Worm (Caenorhabditis elegans): Measurements from ENCODE around the gene R13D11.4.
A peak's percentile ranks its signal among the peaks of the same experiment; 100 is the strongest.

The R13D11.4 gene

DNA sequence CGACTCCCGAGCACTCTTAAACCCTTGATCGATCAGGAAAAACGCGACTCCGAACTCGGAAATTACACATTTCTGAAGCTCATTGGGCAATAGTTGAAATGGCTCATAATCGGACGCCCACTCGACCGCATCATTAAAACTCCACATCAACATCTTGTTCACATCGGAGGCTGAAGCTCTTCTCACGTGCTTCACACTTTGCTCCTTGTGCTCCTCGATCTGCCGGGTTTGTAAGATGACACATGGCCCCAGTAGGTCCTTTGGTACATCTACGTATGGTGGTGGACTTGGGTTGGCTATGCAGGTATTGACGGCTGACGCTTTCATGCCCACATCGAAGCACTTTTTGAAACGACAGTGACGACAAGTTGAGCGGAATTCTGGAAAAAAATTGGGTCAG lies 7.1 kb upstream of the R13D11.4 start:
- TF ChIP-seq sem-2 (GFP tag; optimal IDR thresholded peaks at IDR 0.05) (no peak), cnd-1 (tag; optimal IDR thresholded peaks at IDR 0.05) (no peak), lsy-2 (tag; optimal IDR thresholded peaks at IDR 0.05) (no peak), ces-1 (GFP tag; optimal IDR thresholded peaks at IDR 0.05) (no peak), elt-3 (tag; optimal IDR thresholded peaks at IDR 0.05) (no peak), nhr-237 (tag; optimal IDR thresholded peaks at IDR 0.05) (no peak), tbx-8 (GFP tag; optimal IDR thresholded peaks at IDR 0.05) (no peak), pha-4 (tag; optimal IDR thresholded peaks at IDR 0.05) (no peak), M03D4.4 (tag; optimal IDR thresholded peaks at IDR 0.05) (no peak), ceh-43 (GFP tag; optimal IDR thresholded peaks at IDR 0.05) (no peak), unc-120 (tag; optimal IDR thresholded peaks at IDR 0.05; ENCODE audit: poor library complexity, severe bottlenecking) (no peak), mep-1 (tag; optimal IDR thresholded peaks at IDR 0.05) (no peak), unc-62 (GFP tag; optimal IDR thresholded peaks at IDR 0.05) (no peak)

DNA sequence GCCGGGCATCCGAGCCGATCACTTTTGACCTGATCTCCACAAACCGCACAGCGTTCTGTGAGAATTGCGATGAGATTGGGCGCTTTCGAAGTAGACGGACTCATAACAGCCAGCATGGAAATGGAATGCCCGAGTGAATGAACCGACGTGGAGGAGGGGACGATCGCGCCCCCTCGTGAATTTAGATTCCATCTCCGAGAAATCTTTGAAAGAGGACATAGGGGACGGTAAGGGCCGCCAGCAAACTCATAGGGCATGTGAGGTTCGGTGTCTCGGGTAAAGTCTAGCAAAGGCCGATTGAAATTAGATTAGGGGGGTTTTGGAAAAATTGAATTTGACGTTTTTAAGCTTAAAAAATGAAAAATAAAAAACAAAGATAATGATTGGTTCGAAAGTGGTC lies 6.1 kb upstream of the R13D11.4 start, which contains the start of gene nhr-270:
TSS of gene nhr-270 (minus strand) at position 257 of the 400 bp plus-strand sequence.
- TF ChIP-seq drap-1 (GFP tag; optimal IDR thresholded peaks at IDR 0.05), result no peak
- TF ChIP-seq elt-1 (tag; optimal IDR thresholded peaks at IDR 0.05; ENCODE audit: borderline replicate concordance, insufficient read depth), result peak; percentile 36

DNA sequence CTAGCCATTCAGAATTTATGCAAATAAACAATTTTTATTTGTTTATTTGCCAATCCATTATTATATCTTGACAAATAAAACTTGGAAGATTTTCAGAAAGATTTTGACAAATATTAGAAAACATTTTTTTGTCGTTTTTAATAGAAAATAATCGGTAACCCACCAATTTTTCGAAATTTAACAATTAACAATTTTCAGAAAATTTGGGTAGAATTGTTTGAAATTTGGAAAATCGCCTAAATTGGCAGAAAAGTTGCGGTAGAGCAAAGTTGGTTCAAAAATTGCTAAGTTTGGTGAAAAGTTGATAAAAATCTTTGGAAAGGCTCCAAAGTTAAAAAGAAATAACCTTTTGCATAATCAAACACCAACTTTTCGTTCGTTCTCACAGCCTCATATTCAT lies 2.4 kb upstream of the R13D11.4 start:
- TF ChIP-seq blmp-1 (tag; optimal IDR thresholded peaks at IDR 0.05) (no peak), M03D4.4 (tag; optimal IDR thresholded peaks at IDR 0.05) (no peak), flh-1 (GFP tag; optimal IDR thresholded peaks at IDR 0.05) (no peak), ztf-11 (tag; optimal IDR thresholded peaks at IDR 0.05) (no peak), ceh-39 (tag; optimal IDR thresholded peaks at IDR 0.05) (no peak), mep-1 (tag; optimal IDR thresholded peaks at IDR 0.05) (no peak), nhr-237 (tag; optimal IDR thresholded peaks at IDR 0.05) (no peak), nhr-28 (tag; optimal IDR thresholded peaks at IDR 0.05) (no peak), drap-1 (GFP tag; optimal IDR thresholded peaks at IDR 0.05) (no peak), zip-8 (tag; optimal IDR thresholded peaks at IDR 0.05) (no peak), lin-13 (tag; optimal IDR thresholded peaks at IDR 0.05) (no peak), snpc-4 (tag; optimal IDR thresholded peaks at IDR 0.05) (no peak), ham-2 (GFP tag; optimal IDR thresholded peaks at IDR 0.05) (no peak), elt-3 (tag; optimal IDR thresholded peaks at IDR 0.05) (no peak), lsy-2 (tag; optimal IDR thresholded peaks at IDR 0.05) (no peak)

DNA sequence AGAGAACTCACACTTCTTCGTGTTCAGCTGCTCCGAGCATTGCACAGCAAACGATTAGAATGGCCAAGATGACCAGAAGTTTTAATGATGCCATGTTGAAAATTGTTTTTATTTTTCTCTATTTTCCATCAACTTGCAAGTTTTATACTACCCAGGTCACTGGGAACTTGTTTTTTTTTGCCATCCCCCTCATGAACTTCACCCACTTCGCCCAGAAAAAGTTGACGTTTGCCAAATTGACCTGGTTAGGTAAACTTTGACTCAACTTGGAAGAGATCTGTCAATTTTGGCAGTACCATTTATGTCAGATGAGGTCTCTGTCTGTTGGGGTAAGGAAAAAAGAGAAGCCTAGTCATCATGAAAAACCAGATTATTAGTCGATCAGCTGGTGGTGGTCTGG lies 2.5 kb downstream of the R13D11.4 start, which contains the start of gene R13D11.10:
TSS of gene R13D11.10 (minus strand) at position 101 of the 400 bp plus-strand sequence.
- no peak for TF ChIP-seq cnd-1 (tag; optimal IDR thresholded peaks at IDR 0.05)
- TF ChIP-seq lin-13 (tag; optimal IDR thresholded peaks at IDR 0.05), result no peak
- no peak for TF ChIP-seq tbx-8 (GFP tag; optimal IDR thresholded peaks at IDR 0.05)
- TF ChIP-seq M03D4.4 (tag; optimal IDR thresholded peaks at IDR 0.05), result no peak

DNA sequence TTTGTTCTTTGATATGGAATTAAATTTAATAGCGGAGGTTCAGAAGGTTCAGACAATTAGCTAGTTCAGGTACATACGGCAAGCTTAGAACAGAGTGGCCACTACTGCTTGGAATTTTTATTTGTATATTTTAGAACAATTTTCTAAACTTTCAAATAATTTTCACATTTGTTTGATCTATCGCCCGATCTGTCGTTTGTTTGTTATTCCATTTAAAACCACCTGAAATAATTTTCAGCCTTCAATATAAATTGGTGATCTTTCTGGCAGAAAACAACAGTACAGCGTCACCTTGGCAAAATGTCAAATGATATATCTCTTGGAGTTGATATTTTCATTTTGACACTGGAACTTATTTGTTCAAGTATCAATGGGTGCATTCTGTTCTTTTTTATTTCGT lies 4.1 kb downstream of the R13D11.4 start, which contains the start of gene R13D11.3:
TSS of gene R13D11.3 (plus strand) at position 301 of the 400 bp plus-strand sequence.
- TF ChIP-seq tbx-8 (GFP tag; optimal IDR thresholded peaks at IDR 0.05), result no peak
- TF ChIP-seq pha-4 (tag; optimal IDR thresholded peaks at IDR 0.05), result no peak
- no peak for TF ChIP-seq mep-1 (tag; optimal IDR thresholded peaks at IDR 0.05)
- no peak for TF ChIP-seq lsy-2 (tag; optimal IDR thresholded peaks at IDR 0.05)
- TF ChIP-seq lin-32 (GFP tag; optimal IDR thresholded peaks at IDR 0.05), result no peak
- TF ChIP-seq unc-39 (tag; optimal IDR thresholded peaks at IDR 0.05), result no peak
- no peak for TF ChIP-seq ceh-83 (GFP tag; optimal IDR thresholded peaks at IDR 0.05)
- TF ChIP-seq flh-1 (GFP tag; optimal IDR thresholded peaks at IDR 0.05), result no peak

DNA sequence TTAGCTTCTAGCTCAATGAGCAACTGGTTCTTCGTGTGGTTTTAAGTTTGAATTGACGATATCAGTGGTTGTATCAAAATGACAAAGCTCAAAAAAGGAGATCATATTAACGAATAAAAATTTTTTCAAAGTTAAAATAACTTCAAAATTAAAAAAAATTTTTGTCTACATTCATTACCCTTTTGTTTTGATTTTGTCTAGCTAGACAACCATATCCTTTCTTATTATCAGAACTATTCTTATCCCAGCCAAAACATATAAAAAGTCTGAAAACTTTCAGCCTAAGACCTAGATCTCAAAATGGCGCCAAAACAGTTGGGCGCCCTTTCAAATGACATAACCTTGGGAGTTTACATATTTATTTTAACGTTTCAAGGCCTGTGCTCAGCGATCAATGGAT lies 6.6 kb downstream of the R13D11.4 start, which contains the start of gene R13D11.1:
TSS of gene R13D11.1 (plus strand) at position 301 of the 400 bp plus-strand sequence.
- TF ChIP-seq elt-3 (tag; optimal IDR thresholded peaks at IDR 0.05), result no peak
- no peak for TF ChIP-seq nhr-237 (tag; optimal IDR thresholded peaks at IDR 0.05)
- no peak for TF ChIP-seq ceh-83 (GFP tag; optimal IDR thresholded peaks at IDR 0.05)
- TF ChIP-seq nhr-28 (tag; optimal IDR thresholded peaks at IDR 0.05), result no peak
- no peak for TF ChIP-seq unc-62 (GFP tag; optimal IDR thresholded peaks at IDR 0.05)
- TF ChIP-seq unc-120 (tag; optimal IDR thresholded peaks at IDR 0.05; ENCODE audit: poor library complexity, severe bottlenecking), result no peak
- no peak for TF ChIP-seq sptf-1 (tag; optimal IDR thresholded peaks at IDR 0.05)
- TF ChIP-seq cnd-1 (tag; optimal IDR thresholded peaks at IDR 0.05), result no peak
- TF ChIP-seq tbx-8 (GFP tag; optimal IDR thresholded peaks at IDR 0.05), result no peak
- TF ChIP-seq lsy-2 (tag; optimal IDR thresholded peaks at IDR 0.05), result no peak
- TF ChIP-seq M03D4.4 (tag; optimal IDR thresholded peaks at IDR 0.05), result no peak
- no peak for TF ChIP-seq mab-5 (tag; optimal IDR thresholded peaks at IDR 0.05)
- TF ChIP-seq nhr-12 (tag; optimal IDR thresholded peaks at IDR 0.05), result no peak
- TF ChIP-seq blmp-1 (tag; optimal IDR thresholded peaks at IDR 0.05), result no peak
